Worm (Caenorhabditis elegans) whole organism, L2 larva: ENCODE results near the gene F37C4.8.
A peak's percentile ranks its signal among the peaks of the same experiment; 100 is the strongest.

ENCODE experiments used
- C34F6.9 ChIP-seq: fragments of 150-350 bp; optimal IDR thresholded peaks from 2 replicates; lab custom pipeline; 2014; ENCODE audit warnings: missing biosample characterization, missing genetic modification characterization
- F13H6.1 ChIP-seq: sonication (generic microtip); optimal IDR thresholded peaks from 2 replicates; lab custom pipeline; 2016; ENCODE audit warnings: missing genetic modification characterization, missing compliant biosample characterization
- aly-2 ChIP-seq: fragments of 150-350 bp; optimal IDR thresholded peaks from 2 replicates; lab custom pipeline; 2014; ENCODE audit warnings: missing biosample characterization, missing genetic modification characterization
- ama-1 ChIP-seq: fragments of 150-350 bp; optimal IDR thresholded peaks from 2 replicates; lab custom pipeline; 2018; ENCODE audit warnings: inconsistent platforms
- ceh-82 ChIP-seq: fragments of 150-350 bp; optimal IDR thresholded peaks from 2 replicates; lab custom pipeline; 2014; ENCODE audit warnings: missing biosample characterization, missing genetic modification characterization
- crh-2 ChIP-seq: sonication (generic microtip); optimal IDR thresholded peaks from 2 replicates; lab custom pipeline; 2017; ENCODE audit warnings: missing biosample characterization, missing genetic modification characterization
- dmd-4 ChIP-seq: sonication (generic microtip); optimal IDR thresholded peaks from 2 replicates; lab custom pipeline; 2017; ENCODE audit warnings: missing biosample characterization, missing genetic modification characterization
- egl-27 ChIP-seq: sonication (generic microtip); optimal IDR thresholded peaks from 3 replicates; lab custom pipeline; 2017; ENCODE audit warnings: missing biosample characterization, missing genetic modification reagents, missing genetic modification characterization
- elt-3 ChIP-seq: sonication (generic microtip); optimal IDR thresholded peaks from 2 replicates; lab custom pipeline; 2017; ENCODE audit warnings: missing biosample characterization, missing genetic modification characterization
- fos-1 ChIP-seq: fragments of 150-350 bp; optimal IDR thresholded peaks from 2 replicates; lab custom pipeline; 2014; ENCODE audit warnings: missing biosample characterization, missing genetic modification characterization
- lin-13 ChIP-seq: fragments of 150-350 bp; optimal IDR thresholded peaks from 2 replicates; lab custom pipeline; 2014; ENCODE audit warnings: missing biosample characterization, missing genetic modification reagents, missing genetic modification characterization
- lsy-2 ChIP-seq, 2 experiments: fragments of 150-350 bp in 1 of 2; sonication (generic microtip) in 1 of 2; optimal IDR thresholded peaks; 2 replicates each; lab custom pipeline; 2014 to 2017; ENCODE audit warnings: missing biosample characterization in 2 of 2, missing genetic modification characterization in 2 of 2
- mab-5 ChIP-seq: fragments of 150-350 bp; optimal IDR thresholded peaks from 2 replicates; lab custom pipeline; 2014; ENCODE audit warnings: missing biosample characterization, missing genetic modification characterization
- mdl-1 ChIP-seq, 2 experiments: fragments of 150-350 bp in 1 of 2; sonication (generic microtip) in 1 of 2; optimal IDR thresholded peaks; 2 replicates each; lab custom pipeline; 2017; ENCODE audit warnings: missing biosample characterization in 2 of 2, missing genetic modification characterization in 2 of 2
- nhr-10 ChIP-seq: sonication (generic microtip); optimal IDR thresholded peaks from 2 replicates; lab custom pipeline; 2017; ENCODE audit warnings: missing biosample characterization, missing genetic modification characterization
- nhr-11 ChIP-seq: fragments of 150-350 bp; optimal IDR thresholded peaks from 2 replicates; lab custom pipeline; 2014; ENCODE audit warnings: missing biosample characterization, missing genetic modification characterization
- nhr-12 ChIP-seq: fragments of 150-350 bp; optimal IDR thresholded peaks from 2 replicates; lab custom pipeline; 2014; ENCODE audit warnings: missing biosample characterization, missing genetic modification characterization
- nhr-129 ChIP-seq: fragments of 150-350 bp; optimal IDR thresholded peaks from 2 replicates; lab custom pipeline; 2014; ENCODE audit warnings: missing biosample characterization, missing genetic modification characterization
- nhr-23 ChIP-seq: fragments of 150-350 bp; optimal IDR thresholded peaks from 2 replicates; lab custom pipeline; 2014; ENCODE audit warnings: missing biosample characterization, missing genetic modification reagents, missing genetic modification characterization
- nhr-25 ChIP-seq: fragments of 150-350 bp; sonication (generic microtip); optimal IDR thresholded peaks from 3 replicates; lab custom pipeline; 2014; ENCODE audit warnings: missing biosample characterization, missing genetic modification characterization
- nhr-77 ChIP-seq: fragments of 150-350 bp; optimal IDR thresholded peaks from 2 replicates; lab custom pipeline; 2014; ENCODE audit warnings: missing biosample characterization, missing genetic modification characterization
- peb-1 ChIP-seq: fragments of 150-350 bp; optimal IDR thresholded peaks from 2 replicates; lab custom pipeline; 2014; ENCODE audit warnings: missing biosample characterization, missing genetic modification characterization
- sem-4 ChIP-seq: fragments of 150-350 bp; optimal IDR thresholded peaks from 2 replicates; lab custom pipeline; 2014; ENCODE audit warnings: missing biosample characterization, missing genetic modification reagents, missing genetic modification characterization
- skn-1 ChIP-seq: sonication (generic microtip); optimal IDR thresholded peaks from 2 replicates; lab custom pipeline; 2017; ENCODE audit warnings: missing biosample characterization, missing genetic modification characterization
- sma-3 ChIP-seq: sonication (generic microtip); optimal IDR thresholded peaks from 2 replicates; lab custom pipeline; 2016; ENCODE audit warnings: missing genetic modification reagents, missing genetic modification characterization, missing compliant biosample characterization
- sma-9 ChIP-seq, 2 experiments: fragments of 150-350 bp in 1 of 2; sonication (generic microtip) in 1 of 2; optimal IDR thresholded peaks; 2 replicates each; lab custom pipeline; 2014 to 2016; ENCODE audit warnings: missing genetic modification characterization in 2 of 2, mild to moderate bottlenecking in 1 of 2, missing biosample characterization in 1 of 2, missing compliant biosample characterization in 1 of 2, missing genetic modification reagents in 1 of 2, moderate library complexity in 1 of 2
- snpc-4 ChIP-seq: fragments of 150-350 bp; optimal IDR thresholded peaks from 2 replicates; lab custom pipeline; 2014; ENCODE audit warnings: missing biosample characterization, missing genetic modification characterization
- unc-39 ChIP-seq: fragments of 150-350 bp; optimal IDR thresholded peaks from 2 replicates; lab custom pipeline; 2014; ENCODE audit warnings: missing biosample characterization, missing genetic modification characterization
- unc-55 ChIP-seq: fragments of 150-350 bp; sonication (generic microtip); optimal IDR thresholded peaks from 3 replicates; lab custom pipeline; 2014; ENCODE audit warnings: missing biosample characterization, missing genetic modification reagents, missing genetic modification characterization
- zag-1 ChIP-seq: fragments of 150-350 bp; optimal IDR thresholded peaks from 2 replicates; lab custom pipeline; 2014; ENCODE audit warnings: missing biosample characterization, missing genetic modification characterization
- ztf-1 ChIP-seq: fragments of 200-800 bp; sonication (Bioruptor generic); conservative IDR thresholded peaks from 2 replicates; pipeline ENCODE4 v1.3.6; 2022; ENCODE audit warnings: missing genetic modification characterization, missing compliant biosample characterization
- ztf-11 ChIP-seq: sonication (generic microtip); optimal IDR thresholded peaks from 2 replicates; lab custom pipeline; 2017; ENCODE audit warnings: missing biosample characterization, missing genetic modification characterization

The F37C4.8 gene

DNA sequence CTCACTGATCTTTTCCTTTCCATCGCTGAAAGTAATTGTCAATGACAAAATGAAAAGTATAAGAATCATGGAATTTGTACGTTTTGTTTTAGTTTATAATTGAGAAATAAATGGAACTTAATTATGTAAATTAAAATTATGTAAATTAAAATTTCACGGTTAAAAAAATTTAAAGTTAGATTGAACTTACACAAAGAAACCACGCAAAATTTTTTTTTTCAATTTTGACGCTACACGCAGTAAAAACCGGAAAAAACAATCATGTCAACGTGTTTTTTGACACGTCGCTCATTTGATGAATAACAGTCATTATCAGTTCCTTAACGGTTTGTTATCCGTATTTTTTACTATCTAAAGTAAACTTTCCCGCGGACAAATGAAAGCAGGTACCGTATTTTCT, at the start of gene F37C4.8, which contains the start of gene oac-23:
Gene F37C4.8, minus strand, starts transcription at position 101 of the 400 bp plus-strand sequence.
Gene oac-23, plus strand, starts transcription at position 323 of the 400 bp plus-strand sequence.
- TF ChIP-seq nhr-11 (tag; lab: Kevin White, UChicago), result no peak
- no peak for TF ChIP-seq ztf-11
- TF ChIP-seq nhr-25, result no peak
- no peak for TF ChIP-seq mdl-1 (tag; optimal IDR thresholded peaks at IDR 0.05; lab: Kevin White, UChicago)
- TF ChIP-seq mab-5 (tag; lab: Kevin White, UChicago), result no peak
- TF ChIP-seq aly-2 (tag; lab: Kevin White, UChicago), result no peak
- TF ChIP-seq unc-39 (tag; lab: Kevin White, UChicago), result no peak
- TF ChIP-seq nhr-23 (tag; lab: Kevin White, UChicago), result no peak
- TF ChIP-seq ama-1 (lab: Kevin White, UChicago), result no peak
- no peak for TF ChIP-seq nhr-129 (tag; lab: Kevin White, UChicago)
- no peak for TF ChIP-seq nhr-12
- no peak for TF ChIP-seq C34F6.9
- no peak for TF ChIP-seq nhr-10 (tag; lab: Kevin White, UChicago)
- no peak for TF ChIP-seq lsy-2 (tag; optimal IDR thresholded peaks at IDR 0.05; lab: Kevin White, UChicago)

DNA sequence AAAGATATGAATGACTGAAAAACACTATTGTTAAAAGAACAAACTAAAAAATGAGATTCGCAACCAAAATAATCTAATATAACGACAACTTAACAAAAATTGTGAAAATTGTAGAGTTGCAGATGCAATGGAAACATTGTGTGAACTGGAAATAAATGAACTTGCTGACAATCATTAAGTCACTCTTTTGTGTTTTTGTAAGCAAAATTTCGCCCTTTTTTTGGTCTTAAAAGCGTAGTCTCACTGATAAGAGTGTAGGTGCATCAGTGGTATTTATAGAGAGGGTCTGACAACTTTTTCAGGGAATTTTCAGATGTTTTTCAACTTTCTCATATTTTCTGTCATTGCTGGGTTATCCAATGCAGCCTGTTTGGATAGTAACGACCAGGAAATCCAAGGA, 45.1 kb upstream of the F37C4.8 start, which contains the start of gene clec-68:
Gene clec-68, plus strand, starts transcription at position 301 of the 400 bp plus-strand sequence.
- no peak for TF ChIP-seq sem-4 (tag; lab: Kevin White, UChicago)
- TF ChIP-seq ceh-82 (tag; lab: Kevin White, UChicago), result no peak
- TF ChIP-seq unc-55 (GFP tag; lab: Kevin White, UChicago), result no peak
- no peak for TF ChIP-seq zag-1 (tag; lab: Kevin White, UChicago)
- no peak for TF ChIP-seq mdl-1 (tag; optimal IDR thresholded peaks at IDR 0.05; lab: Kevin White, UChicago)
- TF ChIP-seq egl-27 (tag; lab: Kevin White, UChicago), result no peak

DNA sequence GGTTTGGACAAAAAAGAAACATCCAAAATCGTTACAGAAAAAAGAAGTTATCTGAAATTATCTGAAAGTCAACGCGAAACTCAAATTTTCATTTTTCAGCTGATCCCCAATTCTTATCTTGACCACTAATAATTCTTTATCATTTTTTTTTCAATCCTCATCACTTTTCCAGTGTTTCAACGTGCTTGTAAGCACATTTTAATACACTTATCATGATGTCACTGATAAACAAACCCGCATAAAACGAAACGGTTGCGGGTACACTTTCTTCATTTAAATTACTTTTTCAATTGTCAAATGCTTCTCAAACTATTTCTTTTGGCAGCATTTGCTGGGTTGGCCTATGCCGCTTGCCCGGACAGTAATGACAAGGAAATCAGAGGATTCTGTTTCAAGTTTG, 40.9 kb upstream of the F37C4.8 start, which contains the start of gene clec-67:
Gene clec-67, plus strand, starts transcription at position 268 of the 400 bp plus-strand sequence.
- no peak for TF ChIP-seq crh-2 (tag; lab: Kevin White, UChicago)
- TF ChIP-seq fos-1 (tag; lab: Kevin White, UChicago), result peak; percentile 79
- peak; percentile 40 for TF ChIP-seq sma-9 (GFP tag; optimal IDR thresholded peaks at IDR 0.05; lab: Kevin White, UChicago)
- TF ChIP-seq sma-9 (tag; optimal IDR thresholded peaks at IDR 0.05; lab: Kevin White, UChicago), result no peak
- TF ChIP-seq ztf-11, result no peak
- no peak for TF ChIP-seq ztf-1 (GFP tag; lab: Robert Waterston, UW)
- TF ChIP-seq, all 48 proteins: peak for 2

DNA sequence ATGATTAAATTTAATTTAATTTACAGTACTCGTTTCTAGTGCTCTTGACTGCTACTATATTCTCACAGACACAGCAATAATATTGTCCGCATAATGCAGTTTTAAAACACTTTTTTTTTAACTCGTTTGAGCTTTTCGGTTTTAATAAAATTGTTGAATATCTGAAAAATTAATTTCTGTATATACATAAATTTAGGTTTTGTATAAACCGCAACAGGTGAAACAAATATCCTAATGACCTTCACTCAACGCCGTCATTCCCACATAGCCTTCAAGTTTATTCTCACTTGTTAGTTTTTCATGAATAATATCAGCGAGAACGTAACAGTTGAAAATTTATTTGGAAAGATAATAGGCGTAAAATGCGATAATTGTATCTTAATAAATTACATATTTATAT, 38.5 kb upstream of the F37C4.8 start, which contains the start of gene srz-19:
Gene srz-19, plus strand, starts transcription at position 301 of the 400 bp plus-strand sequence.
- no peak for TF ChIP-seq snpc-4 (tag; lab: Kevin White, UChicago)
- TF ChIP-seq nhr-129 (tag; lab: Kevin White, UChicago), result no peak
- TF ChIP-seq dmd-4, result no peak
- no peak for TF ChIP-seq F13H6.1 (tag; lab: Kevin White, UChicago)
- no peak for TF ChIP-seq sma-3
- TF ChIP-seq crh-2 (tag; lab: Kevin White, UChicago), result no peak
- no peak for TF ChIP-seq unc-55 (GFP tag; lab: Kevin White, UChicago)
- no peak for TF ChIP-seq unc-39 (tag; lab: Kevin White, UChicago)
- TF ChIP-seq skn-1, result no peak

DNA sequence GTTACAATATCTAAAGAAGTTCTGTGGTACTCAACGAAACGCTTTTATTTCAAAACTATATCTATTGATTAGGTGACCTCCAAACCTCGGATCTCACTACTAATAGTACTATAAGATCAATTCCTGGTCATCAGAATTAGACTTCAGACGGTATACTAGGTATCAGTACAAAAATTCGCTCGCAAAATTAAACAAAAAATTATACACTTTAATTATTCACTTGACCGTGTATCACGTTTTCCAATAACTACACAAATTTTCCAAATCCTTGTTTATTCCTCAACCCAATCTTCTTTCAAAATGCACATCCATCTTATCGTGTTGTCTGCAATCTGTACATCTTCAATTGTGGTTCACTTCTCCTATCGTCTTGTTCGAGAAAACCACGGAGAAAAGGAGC, 37.1 kb upstream of the F37C4.8 start, which contains the start of gene F56D6.23:
Gene F56D6.23, plus strand, starts transcription at position 301 of the 400 bp plus-strand sequence.
- TF ChIP-seq sma-9 (GFP tag; optimal IDR thresholded peaks at IDR 0.05; lab: Kevin White, UChicago) (no peak), sma-9 (tag; optimal IDR thresholded peaks at IDR 0.05; lab: Kevin White, UChicago) (no peak), skn-1 (no peak), lin-13 (GFP tag; lab: Kevin White, UChicago) (no peak), snpc-4 (tag; lab: Kevin White, UChicago) (no peak), peb-1 (no peak)
- TF ChIP-seq, all 48 proteins: peak for 0

DNA sequence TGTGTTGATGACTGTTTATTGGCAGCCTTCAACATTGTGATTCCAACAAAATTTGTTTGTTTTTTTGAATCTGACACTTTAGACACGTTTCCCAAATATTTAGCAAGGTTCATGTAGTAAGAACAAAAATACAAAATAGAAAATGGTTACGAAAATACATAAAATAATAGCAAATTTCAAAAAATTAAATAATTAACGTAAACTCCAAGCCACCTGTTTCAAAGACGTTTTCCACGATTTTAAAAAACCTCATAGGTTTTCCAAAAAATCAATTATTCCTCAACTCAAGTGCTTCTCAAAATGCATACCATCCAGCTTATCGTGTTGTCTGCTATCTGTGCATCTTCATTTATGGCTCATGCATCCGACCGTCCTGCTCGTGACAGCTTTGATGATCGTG, 36.4 kb upstream of the F37C4.8 start, which contains the start of gene F56D6.14:
Gene F56D6.14, plus strand, starts transcription at position 301 of the 400 bp plus-strand sequence.
- TF ChIP-seq F13H6.1 (tag; lab: Kevin White, UChicago), result no peak
- TF ChIP-seq ama-1 (lab: Kevin White, UChicago), result no peak
- no peak for TF ChIP-seq elt-3 (tag; lab: Kevin White, UChicago)
- TF ChIP-seq nhr-77 (tag; lab: Kevin White, UChicago), result no peak
- TF ChIP-seq sma-9 (GFP tag; optimal IDR thresholded peaks at IDR 0.05; lab: Kevin White, UChicago), result no peak
- no peak for TF ChIP-seq sma-9 (tag; optimal IDR thresholded peaks at IDR 0.05; lab: Kevin White, UChicago)
